Fruit fly (Drosophila melanogaster) whole organism, embryonic: Measurements from ENCODE around the gene Kpc1.

ENCODE experiments used
- Ada2b ChIP-seq: fragments of 200-800 bp; sonication (Bioruptor generic); IDR thresholded peaks from 2 replicates; pipeline ENCODE4 v1.3.6; 2022; ENCODE audit warnings: missing biosample characterization, missing genetic modification characterization
- CG10321 ChIP-seq: fragments of 200-800 bp; sonication (Bioruptor generic); IDR thresholded peaks from 2 replicates; pipeline ENCODE4 v1.3.6; 2022; ENCODE audit warnings: missing biosample characterization, missing genetic modification characterization
- CG10431 ChIP-seq: fragments of 200-800 bp; sonication (Bioruptor generic); optimal IDR thresholded peaks from 3 replicates; lab custom pipeline; 2018; ENCODE audit warnings: missing biosample characterization, mild to moderate bottlenecking, missing genetic modification characterization
- CG11504 ChIP-seq: fragments of 200-800 bp; sonication (Bioruptor generic); optimal IDR thresholded peaks from 3 replicates; lab custom pipeline; 2019; ENCODE audit warnings: missing biosample characterization, mild to moderate bottlenecking, missing genetic modification characterization, moderate library complexity
- CG11696 ChIP-seq: fragments of 200-800 bp; sonication (Bioruptor generic); IDR thresholded peaks from 2 replicates; pipeline ENCODE4 v1.3.6; 2022; ENCODE audit warnings: missing biosample characterization, missing genetic modification characterization
- CG12236 ChIP-seq: fragments of 200-800 bp; sonication (Bioruptor generic); optimal IDR thresholded peaks from 2 replicates; lab custom pipeline; 2016; ENCODE audit warnings: missing biosample characterization, missing genetic modification characterization
- CG12391 ChIP-seq: fragments of 200-800 bp; sonication (Bioruptor generic); optimal IDR thresholded peaks from 3 replicates; lab custom pipeline; 2018; ENCODE audit warnings: missing biosample characterization, mild to moderate bottlenecking, missing genetic modification characterization, moderate library complexity
- CG13424 ChIP-seq: fragments of 200-800 bp; sonication (Bioruptor generic); optimal IDR thresholded peaks from 2 replicates; lab custom pipeline; 2019; ENCODE audit warnings: missing biosample characterization, mild to moderate bottlenecking, missing genetic modification characterization, moderate library complexity
- CG13624 ChIP-seq: fragments of 200-800 bp; sonication (Bioruptor generic); optimal IDR thresholded peaks from 2 replicates; lab custom pipeline; 2016; ENCODE audit warnings: missing biosample characterization, missing genetic modification characterization
- CG14014 ChIP-seq: fragments of 200-800 bp; sonication (Bioruptor generic); IDR thresholded peaks from 2 replicates; pipeline ENCODE4 v1.3.6; 2022; ENCODE audit warnings: missing biosample characterization, missing genetic modification characterization
- CG14441 ChIP-seq: fragments of 200-800 bp; sonication (Bioruptor generic); IDR thresholded peaks from 2 replicates; pipeline ENCODE4 v1.3.6; 2022; ENCODE audit warnings: missing biosample characterization, missing genetic modification characterization
- CG17186 ChIP-seq: fragments of 200-800 bp; sonication (Bioruptor generic); optimal IDR thresholded peaks from 3 replicates; lab custom pipeline; 2017; ENCODE audit warnings: missing biosample characterization, missing genetic modification reagents, missing genetic modification characterization
- CG18262 ChIP-seq: fragments of 200-800 bp; optimal IDR thresholded peaks from 3 replicates; lab custom pipeline; 2019; ENCODE audit warnings: missing biosample characterization, mild to moderate bottlenecking, missing genetic modification characterization, moderate library complexity
- CG31224 ChIP-seq: fragments of 200-800 bp; sonication (Bioruptor generic); IDR thresholded peaks from 2 replicates; pipeline ENCODE4 v1.3.6; 2022; ENCODE audit warnings: missing biosample characterization, missing genetic modification characterization
- CG31441 ChIP-seq: fragments of 200-800 bp; sonication (Bioruptor generic); IDR thresholded peaks from 2 replicates; pipeline ENCODE4 v1.3.6; 2022; ENCODE audit warnings: missing biosample characterization, missing genetic modification characterization
- CG4404 ChIP-seq: fragments of 200-800 bp; sonication (Bioruptor generic); IDR thresholded peaks from 2 replicates; pipeline ENCODE4 v1.3.6; 2022; ENCODE audit warnings: missing biosample characterization, missing genetic modification characterization
- CG6654 ChIP-seq: fragments of 200-800 bp; sonication (Bioruptor generic); optimal IDR thresholded peaks from 2 replicates; lab custom pipeline; 2017; ENCODE audit warnings: missing biosample characterization, mild to moderate bottlenecking, missing genetic modification characterization
- CG7556 ChIP-seq: fragments of 200-800 bp; sonication (Bioruptor generic); optimal IDR thresholded peaks from 2 replicates; lab custom pipeline; 2017; ENCODE audit warnings: missing biosample characterization, mild to moderate bottlenecking, missing genetic modification characterization
- CG8765 ChIP-seq: fragments of 200-800 bp; sonication (Bioruptor generic); IDR thresholded peaks from 2 replicates; pipeline ENCODE4 v1.3.6; 2022; ENCODE audit warnings: missing biosample characterization, missing genetic modification characterization
- CG8944 ChIP-seq: fragments of 200-800 bp; sonication (Bioruptor generic); optimal IDR thresholded peaks from 3 replicates; lab custom pipeline; 2016; ENCODE audit warnings: missing biosample characterization, missing genetic modification characterization
- Dad ChIP-seq: fragments of 200-800 bp; sonication (Bioruptor generic); optimal IDR thresholded peaks from 3 replicates; lab custom pipeline; 2016; ENCODE audit warnings: missing biosample characterization, missing genetic modification characterization
- Hmr ChIP-seq: fragments of 200-800 bp; sonication (Bioruptor generic); optimal IDR thresholded peaks from 3 replicates; lab custom pipeline; 2017; ENCODE audit warnings: mild to moderate bottlenecking, missing biosample characterization, missing genetic modification reagents, missing genetic modification characterization
- Lhr ChIP-seq: fragments of 200-800 bp; sonication (Bioruptor generic); optimal IDR thresholded peaks from 3 replicates; lab custom pipeline; 2017; ENCODE audit warnings: mild to moderate bottlenecking, missing biosample characterization, missing genetic modification reagents, missing genetic modification characterization
- Med ChIP-seq: fragments of 200-800 bp; sonication (Bioruptor generic); peaks from one replicate; lab custom pipeline; 2016; ENCODE audit warnings: missing biosample characterization, missing genetic modification characterization, mild to moderate bottlenecking, inconsistent platforms, moderate library complexity
- Optix ChIP-seq: fragments of 200-800 bp; sonication (Bioruptor generic); IDR thresholded peaks from 3 replicates; pipeline ENCODE4 v1.3.6; 2022; ENCODE audit warnings: missing biosample characterization, missing genetic modification characterization
- Pdp1 ChIP-seq, 2 experiments: fragments of 200-800 bp; sonication (Bioruptor generic); optimal IDR thresholded peaks; 3 replicates each; lab custom pipeline; 2016; ENCODE audit warnings: missing biosample characterization in 2 of 2, missing genetic modification characterization in 2 of 2, mild to moderate bottlenecking in 1 of 2, moderate library complexity in 1 of 2
- Ptx1 ChIP-seq: fragments of 200-800 bp; sonication (Bioruptor generic); IDR thresholded peaks from 2 replicates; pipeline ENCODE4 v1.3.6; 2022; ENCODE audit warnings: missing biosample characterization, missing genetic modification characterization
- Sox100B ChIP-seq: fragments of 200-800 bp; sonication (Bioruptor generic); optimal IDR thresholded peaks from 3 replicates; lab custom pipeline; 2018; ENCODE audit warnings: missing biosample characterization, mild to moderate bottlenecking, missing genetic modification characterization
- Sox102F ChIP-seq: fragments of 200-800 bp; sonication (Bioruptor generic); optimal IDR thresholded peaks from 2 replicates; lab custom pipeline; 2018; ENCODE audit warnings: missing biosample characterization, mild to moderate bottlenecking, missing genetic modification characterization, moderate library complexity
- Ssrp ChIP-seq: fragments of 200-800 bp; sonication (Bioruptor generic); optimal IDR thresholded peaks from 2 replicates; lab custom pipeline; 2018; ENCODE audit warnings: missing biosample characterization, mild to moderate bottlenecking, missing genetic modification characterization, moderate library complexity
- ara ChIP-seq: fragments of 200-800 bp; sonication (Bioruptor generic); IDR thresholded peaks from 2 replicates; pipeline ENCODE4 v1.3.6; 2022; ENCODE audit warnings: missing biosample characterization, missing genetic modification characterization
- bsh ChIP-seq, 2 experiments: fragments of 200-800 bp; sonication (Bioruptor generic); optimal IDR thresholded peaks; 2 replicates each; lab custom pipeline; 2017 to 2018; ENCODE audit warnings: mild to moderate bottlenecking in 2 of 2, missing biosample characterization in 2 of 2, missing genetic modification characterization in 2 of 2, moderate library complexity in 1 of 2
- dan ChIP-seq: fragments of 200-800 bp; sonication (Bioruptor generic); IDR thresholded peaks from 2 replicates; pipeline ENCODE4 v1.3.6; 2022; ENCODE audit warnings: missing biosample characterization, missing genetic modification characterization
- en ChIP-seq: fragments of 200-800 bp; sonication (Bioruptor generic); optimal IDR thresholded peaks from 2 replicates; lab custom pipeline; 2016; ENCODE audit warnings: missing biosample characterization, missing genetic modification characterization
- esg ChIP-seq: fragments of 200-800 bp; sonication (Bioruptor generic); conservative IDR thresholded peaks from 2 replicates; pipeline ENCODE4 v1.3.6; 2022; ENCODE audit warnings: missing biosample characterization, missing genetic modification characterization
- gcm ChIP-seq: fragments of 200-800 bp; sonication (Bioruptor generic); optimal IDR thresholded peaks from 2 replicates; lab custom pipeline; 2019; ENCODE audit warnings: missing biosample characterization, mild to moderate bottlenecking, missing genetic modification characterization, moderate library complexity
- grau ChIP-seq: fragments of 200-800 bp; optimal IDR thresholded peaks from 3 replicates; lab custom pipeline; 2019; ENCODE audit warnings: missing biosample characterization, mild to moderate bottlenecking, missing genetic modification characterization, moderate library complexity
- hkb ChIP-seq, 2 experiments: fragments of 200-800 bp in 1 of 2; fragments of >200 bp in 1 of 2; sonication (Bioruptor generic) in 1 of 2; IDR thresholded peaks in 1 of 2; optimal IDR thresholded peaks in 1 of 2; 2 replicates each; pipeline versions ENCODE4 v1.3.6 to Lab custom; 2017 to 2022; ENCODE audit warnings: missing biosample characterization in 1 of 2, missing genetic modification characterization in 1 of 2
- ind ChIP-seq: fragments of 200-800 bp; sonication (Bioruptor generic); optimal IDR thresholded peaks from 3 replicates; lab custom pipeline; 2016; ENCODE audit warnings: missing biosample characterization, missing genetic modification characterization
- klu ChIP-seq: fragments of 200-800 bp; sonication (Bioruptor generic); IDR thresholded peaks from 2 replicates; pipeline ENCODE4 v1.3.6; 2022; ENCODE audit warnings: missing biosample characterization, missing genetic modification characterization
- nmo ChIP-seq: fragments of 200-800 bp; sonication (Bioruptor generic); optimal IDR thresholded peaks from 2 replicates; lab custom pipeline; 2018; ENCODE audit warnings: missing biosample characterization, mild to moderate bottlenecking, missing genetic modification characterization, moderate library complexity
- onecut ChIP-seq: fragments of 200-800 bp; sonication (Bioruptor generic); IDR thresholded peaks from 2 replicates; pipeline ENCODE4 v1.3.6; 2022; ENCODE audit warnings: missing biosample characterization, missing genetic modification characterization
- peb ChIP-seq: fragments of 200-800 bp; sonication (Bioruptor generic); IDR thresholded peaks from 2 replicates; pipeline ENCODE4 v1.3.6; 2022; ENCODE audit warnings: missing biosample characterization, missing genetic modification characterization
- prd ChIP-seq, 3 experiments: fragments of >200 bp in 2 of 3; fragments of 200-800 bp in 1 of 3; sonication (Bioruptor generic) in 1 of 3; optimal IDR thresholded peaks in 2 of 3; IDR thresholded peaks in 1 of 3; 2 replicates in 2 of 3; 3 replicates in 1 of 3; pipeline versions ENCODE4 v1.3.6 to Lab custom; 2017 to 2022; ENCODE audit warnings: missing biosample characterization in 1 of 3, missing genetic modification characterization in 1 of 3
- sqz ChIP-seq: fragments of 200-800 bp; sonication (Bioruptor generic); optimal IDR thresholded peaks from 3 replicates; lab custom pipeline; 2018; ENCODE audit warnings: missing biosample characterization, mild to moderate bottlenecking, missing genetic modification characterization
- tap ChIP-seq: fragments of 200-800 bp; optimal IDR thresholded peaks from 3 replicates; lab custom pipeline; 2019; ENCODE audit warnings: missing biosample characterization, mild to moderate bottlenecking, missing genetic modification characterization, moderate library complexity
- tgo ChIP-seq: fragments of 200-800 bp; sonication (Bioruptor generic); IDR thresholded peaks from 3 replicates; pipeline ENCODE4 v1.3.6; 2022; ENCODE audit warnings: missing biosample characterization, missing genetic modification characterization
- tio ChIP-seq: fragments of 200-800 bp; sonication (Bioruptor generic); optimal IDR thresholded peaks from 2 replicates; lab custom pipeline; 2017; ENCODE audit warnings: missing biosample characterization, missing genetic modification characterization, inconsistent platforms
- wek ChIP-seq: fragments of 200-800 bp; sonication (Bioruptor generic); optimal IDR thresholded peaks from 3 replicates; lab custom pipeline; 2018; ENCODE audit warnings: missing biosample characterization, mild to moderate bottlenecking, missing genetic modification characterization, moderate library complexity
- zf30C ChIP-seq: fragments of 200-800 bp; sonication (Bioruptor generic); optimal IDR thresholded peaks from 3 replicates; lab custom pipeline; 2018; ENCODE audit warnings: missing biosample characterization, mild to moderate bottlenecking, missing genetic modification characterization

Kpc1 gene

dm6 chr3R:15145491-15145890, 50.5 kb downstream of the Kpc1 start (continued):
- peak; percentile 76 for TF ChIP-seq CG31441 (GFP tag; lab: Robert Waterston, UW)
- TF ChIP-seq CG11696 (GFP tag; lab: Robert Waterston, UW) = peak; percentile 27; the same call in 1 of the 2 replicates
- peak; percentile 57 for TF ChIP-seq ind (GFP tag; lab: Kevin White, UChicago)
- no peak for TF ChIP-seq CG10431 (GFP tag; lab: Kevin White, UChicago)
- TF ChIP-seq tio = no peak
- TF ChIP-seq Ada2b (GFP tag; lab: Robert Waterston, UW) = peak; percentile 59
- peak; percentile 40 for TF ChIP-seq tap (tag; lab: Kevin White, UChicago)
- TF ChIP-seq sqz (GFP tag; lab: Kevin White, UChicago) = no peak
- TF ChIP-seq bsh (GFP tag; optimal IDR thresholded peaks at IDR 0.05; lab: Kevin White, UChicago) = peak in 1 of 2 experiments; percentile 69
- no peak for TF ChIP-seq hkb (optimal IDR thresholded peaks at IDR 0.05; lab: Kevin White, UChicago)
- peak; percentile 75 for TF ChIP-seq hkb (GFP tag; IDR thresholded peaks at IDR 0.05; lab: Robert Waterston, UW)
- TF ChIP-seq CG12236 (GFP tag; lab: Kevin White, UChicago) = no peak
- peak; percentile 47 for TF ChIP-seq gcm
- no peak for TF ChIP-seq CG31224
- peak; percentile 72 for TF ChIP-seq nmo (GFP tag; lab: Kevin White, UChicago)
- TF ChIP-seq Optix (GFP tag; lab: Robert Waterston, UW) = peak; percentile 55; the same call in 1 of the 3 replicates
- no peak for TF ChIP-seq CG4404 (GFP tag; lab: Robert Waterston, UW)
- no peak for TF ChIP-seq Dad (GFP tag; lab: Kevin White, UChicago)
- TF ChIP-seq prd (optimal IDR thresholded peaks at IDR 0.05; lab: Kevin White, UChicago) = no peak
- TF ChIP-seq prd (GFP tag; IDR thresholded peaks at IDR 0.05; lab: Robert Waterston, UW) = peak; percentile 62; the same call in 1 of the 3 replicates
- peak; percentile 51 for TF ChIP-seq CG12391 (tag; lab: Kevin White, UChicago)
- peak; percentile 68 for TF ChIP-seq Sox102F (GFP tag; lab: Kevin White, UChicago)
- TF ChIP-seq Ssrp (tag; lab: Kevin White, UChicago) = peak; percentile 24
- peak; percentile 69 for TF ChIP-seq Ptx1
- TF ChIP-seq CG6654 (GFP tag; lab: Kevin White, UChicago) = no peak
- TF ChIP-seq Pdp1 (GFP tag; optimal IDR thresholded peaks at IDR 0.05; lab: Kevin White, UChicago) = peak; percentile 15 to 97
- peak; percentile 41; the same call in 1 of the 2 replicates for TF ChIP-seq CG10321 (GFP tag; lab: Robert Waterston, UW)
- TF ChIP-seq CG14441 (GFP tag; lab: Robert Waterston, UW) = peak; percentile 64
- TF ChIP-seq en = no peak
- peak; percentile 33 for TF ChIP-seq Hmr (GFP tag; lab: Kevin White, UChicago)
- no peak for TF ChIP-seq CG8944 (GFP tag; lab: Kevin White, UChicago)
- no peak for TF ChIP-seq CG13624
- TF ChIP-seq CG18262 = peak; percentile 77
- TF ChIP-seq grau = peak; percentile 52
- TF ChIP-seq CG7556 (GFP tag; lab: Kevin White, UChicago) = peak; percentile 37
- peak; percentile 57 for TF ChIP-seq CG13424
- no peak for TF ChIP-seq Sox100B
- no peak for TF ChIP-seq CG17186 (GFP tag; lab: Kevin White, UChicago)
- peak; percentile 61; the same call in 1 of the 3 replicates for TF ChIP-seq tgo
- TF ChIP-seq klu (GFP tag; lab: Robert Waterston, UW) = no peak
- TF ChIP-seq dan (GFP tag; lab: Robert Waterston, UW) = no peak
- peak; percentile 44 for TF ChIP-seq onecut (GFP tag; lab: Robert Waterston, UW)
- peak; percentile 37; the same call in 1 of the 2 replicates for TF ChIP-seq peb
- no peak for TF ChIP-seq Lhr (GFP tag; lab: Kevin White, UChicago)
- TF ChIP-seq CG8765 (GFP tag; lab: Robert Waterston, UW) = no peak
- TF ChIP-seq Med = peak; percentile 86
- peak; percentile 62 for TF ChIP-seq CG14014 (GFP tag; lab: Robert Waterston, UW)
- TF ChIP-seq CG11504 (tag; lab: Kevin White, UChicago) = peak; percentile 62
- TF ChIP-seq esg = peak; percentile 24; the same call in 1 of the 2 replicates
- peak; percentile 50 for TF ChIP-seq zf30C
- TF ChIP-seq ara (GFP tag; lab: Robert Waterston, UW) = peak; percentile 37; the same call in 1 of the 2 replicates
- no peak for TF ChIP-seq wek (GFP tag; lab: Kevin White, UChicago)
